Worm (Caenorhabditis elegans) whole organism, L4/young adult: Measurements from ENCODE around the gene flp-4.
"Not testable (repeated sequence)": the region's sequence is repeated elsewhere in the genome, so short reads cannot be mapped to it uniquely, and the experiment has no call there.

Experiments used
- W03F9.2 ChIP-seq: fragments of 150-350 bp; optimal IDR thresholded peaks from 2 replicates; lab custom pipeline; 2014; ENCODE audit warnings: missing biosample characterization, missing genetic modification characterization
- dao-5 ChIP-seq: sonication (generic microtip); optimal IDR thresholded peaks from 2 replicates; lab custom pipeline; 2016; ENCODE audit warnings: missing genotype, missing genetic modification characterization, moderate library complexity, missing compliant biosample characterization
- him-1 ChIP-seq: sonication (generic microtip); optimal IDR thresholded peaks from 2 replicates; lab custom pipeline; 2016; ENCODE audit warnings: missing genotype, missing genetic modification reagents, missing genetic modification characterization, missing compliant biosample characterization

flp-4 gene

DNA sequence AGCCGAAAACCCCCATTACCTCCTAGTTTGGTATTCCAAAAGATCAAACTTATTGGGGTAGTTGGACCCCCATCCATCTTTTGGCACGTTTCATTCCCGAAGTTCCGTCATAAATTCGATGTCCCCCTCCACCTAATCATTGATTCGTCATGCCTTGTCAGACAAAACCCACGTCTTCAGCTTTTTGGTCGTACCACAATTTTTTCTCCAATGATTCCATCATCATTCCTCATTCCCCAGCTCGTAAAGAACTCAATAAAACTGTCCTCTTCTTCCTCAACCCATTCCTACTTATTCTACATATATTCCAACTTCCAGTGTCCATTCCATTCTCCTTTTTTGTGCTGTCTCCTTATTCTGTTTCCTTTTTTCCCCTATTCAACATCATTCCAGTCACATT, at the start of gene flp-4:
Gene flp-4 (plus strand): TSS at position 301 of the 400 bp plus-strand sequence.
- TF ChIP-seq W03F9.2 (tag; lab: Kevin White, UChicago) (no peak), him-1 (no peak), dao-5 (tag; lab: Kevin White, UChicago) (no peak)

DNA sequence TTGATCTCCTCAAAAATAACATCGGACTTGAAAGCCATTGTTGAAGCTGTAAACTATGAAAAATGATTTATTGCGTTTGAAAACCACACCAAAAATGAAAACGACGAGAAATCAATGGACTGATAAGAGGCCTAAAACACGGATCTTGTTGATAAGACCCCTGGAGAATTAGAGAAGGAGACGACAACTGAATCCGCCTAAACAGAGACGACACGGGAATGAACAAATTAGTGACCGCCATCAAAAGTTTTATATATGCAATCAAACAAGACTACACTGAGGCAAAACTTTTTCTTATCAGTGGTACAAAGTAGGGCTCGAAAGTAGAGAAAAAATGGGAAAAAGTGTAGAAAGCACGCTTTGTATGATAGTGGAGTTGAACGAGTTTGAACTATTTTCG, 47.6 kb upstream of the flp-4 start, which contains the start of gene nlt-1:
Gene nlt-1 (minus strand): TSS at position 78 of the 400 bp plus-strand sequence.
- no peak for TF ChIP-seq dao-5 (tag; lab: Kevin White, UChicago)
- TF ChIP-seq W03F9.2 (tag; lab: Kevin White, UChicago), result no peak
- TF ChIP-seq him-1, result no peak

ce11 chrII:10001546-10001945, 47.1 kb upstream of the flp-4 start, which contains the start of gene ZK892.3:
Gene ZK892.3, plus strand, starts transcription at chrII:10001846.
- no peak for TF ChIP-seq dao-5 (tag; lab: Kevin White, UChicago)
- no peak for TF ChIP-seq W03F9.2 (tag; lab: Kevin White, UChicago)
- TF ChIP-seq him-1, result no peak

DNA sequence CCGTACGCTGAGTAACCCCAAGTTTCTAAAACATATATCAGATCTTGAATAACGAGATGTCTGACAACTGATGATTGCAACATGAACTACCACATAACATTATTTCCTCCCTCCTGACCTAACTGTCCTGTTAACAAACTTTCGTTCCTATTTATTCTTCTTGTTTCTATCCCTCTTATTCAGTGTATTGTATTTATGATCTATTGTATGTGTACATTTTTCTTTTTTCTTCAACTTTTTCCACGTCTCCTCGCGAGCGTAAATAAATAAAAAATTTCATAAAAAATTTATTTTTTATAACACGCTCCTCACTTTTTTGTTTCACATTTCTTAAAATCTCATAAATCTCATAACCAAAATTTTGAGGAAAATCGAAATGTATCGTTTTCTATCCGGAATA, 42.4 kb upstream of the flp-4 start, which contains the start of gene ZK892.4:
Gene ZK892.4 (plus strand): TSS at position 301 of the 400 bp plus-strand sequence.
- not testable (repeated sequence) for TF ChIP-seq W03F9.2 (tag; lab: Kevin White, UChicago); dao-5 (tag; lab: Kevin White, UChicago); him-1

DNA sequence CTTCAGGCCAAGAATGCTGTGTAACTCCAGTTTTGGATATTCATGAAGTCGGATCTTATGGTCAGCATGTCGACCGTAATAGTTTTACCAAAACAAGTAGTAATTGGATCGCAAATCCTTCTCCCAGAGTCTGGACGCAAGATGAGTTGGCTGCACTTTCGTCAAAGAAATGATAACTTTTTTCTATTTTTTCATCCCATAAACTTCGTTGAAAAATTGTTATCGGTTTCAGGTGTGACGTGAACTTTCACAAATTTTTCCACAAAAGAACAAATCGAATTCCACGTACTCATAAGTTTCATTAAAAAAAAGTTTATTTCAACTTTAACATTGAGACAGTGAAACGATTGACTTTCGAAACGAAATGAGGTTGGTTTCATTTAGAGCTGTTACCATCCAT, 40.8 kb upstream of the flp-4 start, which contains the start of gene ZK892.5:
Gene ZK892.5 (plus strand): TSS at position 301 of the 400 bp plus-strand sequence.
- TF ChIP-seq him-1, result no peak
- TF ChIP-seq W03F9.2 (tag; lab: Kevin White, UChicago), result no peak
- TF ChIP-seq dao-5 (tag; lab: Kevin White, UChicago), result no peak

- no peak for TF ChIP-seq W03F9.2 (tag; lab: Kevin White, UChicago)
- TF ChIP-seq him-1, result no peak
- TF ChIP-seq dao-5 (tag; lab: Kevin White, UChicago), result no peak
Observed at ce11 chrII:10008552-10008951, 40.1 kb upstream of the flp-4 start.

DNA sequence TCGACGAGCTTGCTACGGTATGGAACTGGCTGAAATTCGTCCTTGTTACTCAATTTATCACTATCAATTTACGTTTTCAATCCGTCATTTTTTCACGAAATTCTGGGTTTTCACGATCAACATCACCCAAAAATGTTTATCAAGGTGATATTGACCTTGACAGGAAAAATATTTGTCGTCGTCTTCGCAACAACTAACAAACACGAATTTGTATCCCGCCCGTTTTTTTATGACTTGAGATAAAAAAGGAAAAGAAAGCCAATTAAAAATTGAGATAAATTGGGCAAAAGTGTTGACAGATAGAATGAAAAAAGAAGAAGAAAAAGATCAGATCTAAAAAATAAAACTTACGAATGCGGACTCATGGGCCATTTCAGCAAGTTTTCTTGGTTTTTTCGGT, 37.8 kb upstream of the flp-4 start:
- TF ChIP-seq W03F9.2 (tag; lab: Kevin White, UChicago) (no peak), him-1 (no peak), dao-5 (tag; lab: Kevin White, UChicago) (no peak)

DNA sequence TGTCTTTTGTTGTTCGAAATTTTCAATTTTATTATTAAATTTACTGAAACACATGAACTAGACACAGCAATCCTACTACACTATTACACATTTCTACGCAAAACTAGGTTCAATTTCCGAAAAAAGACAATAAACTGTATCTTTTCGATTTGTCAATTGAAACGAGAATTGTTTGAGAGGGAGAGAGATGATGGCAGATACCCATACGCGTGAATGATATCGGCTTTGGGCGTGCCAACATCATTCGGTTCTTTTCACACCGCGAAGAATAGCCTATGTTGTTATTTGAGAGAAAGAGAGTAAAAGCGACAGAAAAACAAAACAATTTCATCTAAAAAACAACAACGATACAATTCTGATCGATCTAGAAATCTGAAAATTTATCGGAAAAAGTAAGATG, 36.9 kb upstream of the flp-4 start:
- TF ChIP-seq W03F9.2 (tag; lab: Kevin White, UChicago), result no peak
- TF ChIP-seq dao-5 (tag; lab: Kevin White, UChicago), result no peak
- no peak for TF ChIP-seq him-1

- TF ChIP-seq him-1 (no peak), dao-5 (tag; lab: Kevin White, UChicago) (no peak), W03F9.2 (tag; lab: Kevin White, UChicago) (no peak)
Observed at ce11 chrII:10012490-10012889, 36.2 kb upstream of the flp-4 start.

DNA sequence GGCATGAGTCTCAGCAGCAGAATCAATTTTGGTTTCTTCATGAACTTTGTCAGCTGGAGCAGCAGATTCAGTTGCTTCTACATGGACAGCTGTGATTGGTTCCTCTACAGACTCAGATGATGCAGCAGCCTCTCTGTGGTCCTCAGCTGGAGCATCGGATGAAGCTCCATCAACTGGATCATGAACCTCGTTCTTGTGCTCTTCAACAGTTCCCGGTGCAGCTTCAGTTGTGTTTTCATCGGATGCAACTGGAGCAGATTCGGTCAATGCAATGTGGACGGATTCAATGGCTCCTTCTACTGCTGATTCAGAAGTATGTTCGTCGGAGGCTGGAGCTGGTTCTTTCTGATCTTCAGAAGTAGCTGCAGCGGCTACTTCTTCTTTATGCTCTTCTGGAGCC, 34.3 kb upstream of the flp-4 start:
- TF ChIP-seq him-1, result no peak
- TF ChIP-seq dao-5 (tag; lab: Kevin White, UChicago), result no peak
- TF ChIP-seq W03F9.2 (tag; lab: Kevin White, UChicago), result no peak

- TF ChIP-seq dao-5 (tag; lab: Kevin White, UChicago) (no peak), him-1 (no peak), W03F9.2 (tag; lab: Kevin White, UChicago) (no peak)
Observed at ce11 chrII:10016013-10016412, 32.7 kb upstream of the flp-4 start, which contains the start of gene lec-2. Gene lec-2, minus strand, starts transcription at chrII:10016183.

DNA sequence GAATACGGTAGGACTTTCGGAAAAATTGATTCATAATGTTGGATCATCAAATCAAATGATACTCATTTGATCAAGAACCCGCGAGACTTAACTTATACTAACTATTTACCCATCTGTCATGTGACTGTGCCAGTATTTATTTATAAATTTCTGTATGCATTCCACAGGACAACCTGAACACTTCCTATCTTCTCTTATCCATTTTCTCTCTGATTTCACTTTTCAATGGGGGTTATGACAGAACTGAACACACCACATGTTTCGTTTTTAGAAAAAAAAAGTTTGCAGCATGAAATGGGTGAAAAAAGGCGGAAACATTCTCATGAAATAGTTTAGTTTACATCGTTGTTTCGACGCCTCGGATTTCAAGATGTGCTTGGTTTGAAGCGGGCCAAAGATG, 31.1 kb upstream of the flp-4 start:
- TF ChIP-seq W03F9.2 (tag; lab: Kevin White, UChicago), result no peak
- no peak for TF ChIP-seq dao-5 (tag; lab: Kevin White, UChicago)
- TF ChIP-seq him-1, result no peak

- TF ChIP-seq him-1 (no peak), W03F9.2 (tag; lab: Kevin White, UChicago) (no peak), dao-5 (tag; lab: Kevin White, UChicago) (no peak)
Observed at ce11 chrII:10019669-10020068, 29.0 kb upstream of the flp-4 start.

- TF ChIP-seq dao-5 (tag; lab: Kevin White, UChicago) (no peak), W03F9.2 (tag; lab: Kevin White, UChicago) (no peak), him-1 (no peak)
Observed at ce11 chrII:10021749-10022148, 26.9 kb upstream of the flp-4 start.

ce11 chrII:10025059-10025458, 23.6 kb upstream of the flp-4 start:
- TF ChIP-seq W03F9.2 (tag; lab: Kevin White, UChicago) (no peak), dao-5 (tag; lab: Kevin White, UChicago) (no peak), him-1 (no peak)
